Fruit fly (Drosophila melanogaster) whole organism, embryonic: ENCODE data around the gene Alg12.

Source experiments
- B-H1 ChIP-seq: fragments of 200-800 bp; sonication (Bioruptor generic); IDR thresholded peaks from 3 replicates; pipeline ENCODE4 v1.3.6; 2022; ENCODE audit warnings: missing biosample characterization, missing genetic modification characterization
- C15 ChIP-seq: fragments of 200-800 bp; sonication (Bioruptor generic); IDR thresholded peaks from 3 replicates; pipeline ENCODE4 v1.3.6; 2022; ENCODE audit warnings: missing biosample characterization, missing genetic modification characterization
- CG13296 ChIP-seq: fragments of 200-800 bp; sonication (Bioruptor generic); optimal IDR thresholded peaks from 3 replicates; lab custom pipeline; 2018; ENCODE audit warnings: missing biosample characterization, mild to moderate bottlenecking, missing genetic modification characterization
- CG13894 ChIP-seq: fragments of 200-800 bp; sonication (Bioruptor generic); optimal IDR thresholded peaks from 3 replicates; lab custom pipeline; 2018; ENCODE audit warnings: missing biosample characterization, mild to moderate bottlenecking, missing genetic modification characterization, moderate library complexity
- CG1529 ChIP-seq: fragments of 200-800 bp; sonication (Bioruptor generic); optimal IDR thresholded peaks from 3 replicates; lab custom pipeline; 2018; ENCODE audit warnings: missing biosample characterization, missing genetic modification characterization
- CG15601 ChIP-seq: fragments of 200-800 bp; sonication (Bioruptor generic); optimal IDR thresholded peaks from 3 replicates; lab custom pipeline; 2019; ENCODE audit warnings: missing biosample characterization, mild to moderate bottlenecking, missing genetic modification characterization, moderate library complexity
- CG15696 ChIP-seq: fragments of 200-800 bp; sonication (Bioruptor generic); optimal IDR thresholded peaks from 2 replicates; lab custom pipeline; 2019; ENCODE audit warnings: missing biosample characterization, mild to moderate bottlenecking, missing genetic modification characterization, moderate library complexity
- CG17385 ChIP-seq: fragments of 200-800 bp; sonication (Bioruptor generic); optimal IDR thresholded peaks from 3 replicates; lab custom pipeline; 2018; ENCODE audit warnings: missing biosample characterization, mild to moderate bottlenecking, missing genetic modification characterization
- CG30403 ChIP-seq: fragments of 200-800 bp; sonication (Bioruptor generic); optimal IDR thresholded peaks from 3 replicates; lab custom pipeline; 2016; ENCODE audit warnings: missing biosample characterization, missing genetic modification characterization
- CG31388 ChIP-seq: fragments of 200-800 bp; sonication (Bioruptor generic); optimal IDR thresholded peaks from 2 replicates; lab custom pipeline; 2016; ENCODE audit warnings: missing biosample characterization, missing genetic modification characterization
- CG32772 ChIP-seq: fragments of 200-800 bp; sonication (Bioruptor generic); IDR thresholded peaks from 2 replicates; pipeline ENCODE4 v1.3.6; 2022; ENCODE audit warnings: missing biosample characterization, missing genetic modification characterization
- CG4328 ChIP-seq: fragments of 200-800 bp; sonication (Bioruptor generic); optimal IDR thresholded peaks from 3 replicates; lab custom pipeline; 2017; ENCODE audit warnings: missing biosample characterization, missing genetic modification reagents, missing genetic modification characterization
- CG4730 ChIP-seq: fragments of 200-800 bp; sonication (Bioruptor generic); IDR thresholded peaks from 2 replicates; pipeline ENCODE4 v1.3.6; 2022; ENCODE audit warnings: missing biosample characterization, missing genetic modification characterization
- CG6254 ChIP-seq: fragments of 200-800 bp; sonication (Bioruptor generic); optimal IDR thresholded peaks from 3 replicates; lab custom pipeline; 2017; ENCODE audit warnings: mild to moderate bottlenecking, missing biosample characterization, missing genetic modification reagents, missing genetic modification characterization
- CG6765 ChIP-seq: fragments of 200-800 bp; sonication (Bioruptor generic); optimal IDR thresholded peaks from 3 replicates; lab custom pipeline; 2017; ENCODE audit warnings: missing biosample characterization, mild to moderate bottlenecking, missing genetic modification characterization
- CG7745 ChIP-seq: fragments of 200-800 bp; sonication (Bioruptor generic); optimal IDR thresholded peaks from 2 replicates; lab custom pipeline; 2018; ENCODE audit warnings: missing biosample characterization, mild to moderate bottlenecking, missing genetic modification characterization, moderate library complexity
- CG8089 ChIP-seq: fragments of 200-800 bp; sonication (Bioruptor generic); optimal IDR thresholded peaks from 3 replicates; lab custom pipeline; 2016; ENCODE audit warnings: missing biosample characterization, missing genetic modification characterization
- CG9727 ChIP-seq: fragments of 200-800 bp; sonication (Bioruptor generic); optimal IDR thresholded peaks from 3 replicates; lab custom pipeline; 2017; ENCODE audit warnings: missing biosample characterization, mild to moderate bottlenecking, missing genetic modification characterization
- Dek ChIP-seq: fragments of 200-800 bp; sonication (Bioruptor generic); optimal IDR thresholded peaks from 3 replicates; lab custom pipeline; 2019; ENCODE audit warnings: missing biosample characterization, mild to moderate bottlenecking, missing genetic modification characterization, moderate library complexity
- Dp ChIP-seq: fragments of 200-800 bp; sonication (Bioruptor generic); optimal IDR thresholded peaks from 2 replicates; lab custom pipeline; 2018; ENCODE audit warnings: missing biosample characterization, mild to moderate bottlenecking, missing genetic modification characterization, moderate library complexity
- Drgx ChIP-seq: fragments of 200-800 bp; sonication (Bioruptor generic); IDR thresholded peaks from 2 replicates; pipeline ENCODE4 v1.3.6; 2022; ENCODE audit warnings: missing biosample characterization, missing genetic modification characterization
- Elba2 ChIP-seq: fragments of 200-800 bp; sonication (Bioruptor generic); optimal IDR thresholded peaks from 3 replicates; lab custom pipeline; 2016; ENCODE audit warnings: missing biosample characterization, missing genetic modification characterization
- HLH3B ChIP-seq: fragments of 200-800 bp; sonication (Bioruptor generic); IDR thresholded peaks from 2 replicates; pipeline ENCODE4 v1.3.6; 2022; ENCODE audit warnings: missing biosample characterization, missing genetic modification characterization
- HLHmδ ChIP-seq: fragments of 200-800 bp; sonication (Bioruptor generic); optimal IDR thresholded peaks from 2 replicates; lab custom pipeline; 2018; ENCODE audit warnings: missing biosample characterization, mild to moderate bottlenecking, missing genetic modification characterization, moderate library complexity
- Mrtf ChIP-seq: fragments of 200-800 bp; sonication (Bioruptor generic); IDR thresholded peaks from 3 replicates; pipeline ENCODE4 v1.3.6; 2022; ENCODE audit warnings: missing biosample characterization, missing genetic modification characterization
- Ptx1 ChIP-seq: fragments of 200-800 bp; sonication (Bioruptor generic); IDR thresholded peaks from 2 replicates; pipeline ENCODE4 v1.3.6; 2022; ENCODE audit warnings: missing biosample characterization, missing genetic modification characterization
- Rfx ChIP-seq: fragments of 200-800 bp; sonication (Bioruptor generic); IDR thresholded peaks from 2 replicates; pipeline ENCODE4 v1.3.6; 2022; ENCODE audit warnings: missing biosample characterization, missing genetic modification characterization
- Sry-β ChIP-seq: fragments of 200-800 bp; sonication (Bioruptor generic); optimal IDR thresholded peaks from 2 replicates; lab custom pipeline; 2018; ENCODE audit warnings: missing biosample characterization, mild to moderate bottlenecking, missing genetic modification characterization, moderate library complexity
- YL-1 ChIP-seq: fragments of 200-800 bp; sonication (Bioruptor generic); optimal IDR thresholded peaks from 3 replicates; lab custom pipeline; 2017; ENCODE audit warnings: missing biosample characterization, mild to moderate bottlenecking, missing genetic modification characterization
- abd-A ChIP-seq: fragments of 200-800 bp; sonication (Bioruptor generic); optimal IDR thresholded peaks from 3 replicates; lab custom pipeline; 2019; ENCODE audit warnings: missing biosample characterization, mild to moderate bottlenecking, missing genetic modification characterization, moderate library complexity
- bigmax ChIP-seq: fragments of 200-800 bp; sonication (Bioruptor generic); optimal IDR thresholded peaks from 2 replicates; lab custom pipeline; 2018; ENCODE audit warnings: missing biosample characterization, mild to moderate bottlenecking, missing genetic modification characterization
- bsh ChIP-seq, 2 experiments: fragments of 200-800 bp; sonication (Bioruptor generic); optimal IDR thresholded peaks; 2 replicates each; lab custom pipeline; 2017 to 2018; ENCODE audit warnings: mild to moderate bottlenecking in 2 of 2, missing biosample characterization in 2 of 2, missing genetic modification characterization in 2 of 2, moderate library complexity in 1 of 2
- btn ChIP-seq: fragments of 200-800 bp; sonication (Bioruptor generic); optimal IDR thresholded peaks from 2 replicates; lab custom pipeline; 2016; ENCODE audit warnings: missing biosample characterization, missing genetic modification characterization
- esg ChIP-seq: fragments of 200-800 bp; sonication (Bioruptor generic); conservative IDR thresholded peaks from 2 replicates; pipeline ENCODE4 v1.3.6; 2022; ENCODE audit warnings: missing biosample characterization, missing genetic modification characterization
- eve ChIP-seq, 2 experiments: fragments of >200 bp; optimal IDR thresholded peaks; 2 replicates each; lab custom pipeline; 2017; ENCODE audit warnings: missing biosample characterization in 2 of 2, missing genetic modification characterization in 2 of 2
- gsb ChIP-seq: fragments of 200-800 bp; sonication (Bioruptor generic); IDR thresholded peaks from 2 replicates; pipeline ENCODE4 v1.3.6; 2022; ENCODE audit warnings: missing biosample characterization, missing genetic modification characterization
- ind ChIP-seq: fragments of 200-800 bp; sonication (Bioruptor generic); optimal IDR thresholded peaks from 3 replicates; lab custom pipeline; 2016; ENCODE audit warnings: missing biosample characterization, missing genetic modification characterization
- jigr1 ChIP-seq: fragments of 200-800 bp; sonication (Bioruptor generic); IDR thresholded peaks from 3 replicates; pipeline ENCODE4 v1.3.6; 2022; ENCODE audit warnings: missing biosample characterization, missing genetic modification characterization
- knrl ChIP-seq: fragments of 200-800 bp; sonication (Bioruptor generic); IDR thresholded peaks from 3 replicates; pipeline ENCODE4 v1.3.6; 2022; ENCODE audit warnings: missing biosample characterization, missing genetic modification characterization; ENCODE audit not compliant: partially characterized antibody
- lbe ChIP-seq: fragments of 200-800 bp; sonication (Bioruptor generic); optimal IDR thresholded peaks from 2 replicates; lab custom pipeline; 2016; ENCODE audit warnings: missing biosample characterization, mild to moderate bottlenecking, missing genetic modification characterization
- lilli ChIP-seq: fragments of 200-800 bp; sonication (Bioruptor generic); optimal IDR thresholded peaks from 3 replicates; lab custom pipeline; 2016; ENCODE audit warnings: missing biosample characterization, missing genetic modification characterization
- odd ChIP-seq: fragments of 200-800 bp; sonication (Bioruptor generic); optimal IDR thresholded peaks from 2 replicates; lab custom pipeline; 2017; ENCODE audit warnings: missing biosample characterization, mild to moderate bottlenecking, missing genetic modification characterization
- pb ChIP-seq: fragments of 200-800 bp; sonication (Bioruptor generic); optimal IDR thresholded peaks from 3 replicates; lab custom pipeline; 2016; ENCODE audit warnings: missing biosample characterization, missing genetic modification characterization
- pho ChIP-seq: fragments of 200-800 bp; sonication (Bioruptor generic); optimal IDR thresholded peaks from 2 replicates; lab custom pipeline; 2016; ENCODE audit warnings: missing biosample characterization, missing genetic modification characterization
- rib ChIP-seq: fragments of 200-800 bp; sonication (Bioruptor generic); IDR thresholded peaks from 2 replicates; pipeline ENCODE4 v1.3.6; 2022; ENCODE audit warnings: missing biosample characterization, missing genetic modification characterization
- sens-2 ChIP-seq: fragments of 200-800 bp; sonication (Bioruptor generic); IDR thresholded peaks from 2 replicates; pipeline ENCODE4 v1.3.6; 2022; ENCODE audit warnings: missing biosample characterization, missing genetic modification characterization
- sim ChIP-seq: fragments of 200-800 bp; sonication (Bioruptor generic); IDR thresholded peaks from 2 replicates; pipeline ENCODE4 v1.3.6; 2022; ENCODE audit warnings: missing biosample characterization, missing genetic modification characterization
- sisA ChIP-seq: fragments of 200-800 bp; sonication (Bioruptor generic); IDR thresholded peaks from 2 replicates; pipeline ENCODE4 v1.3.6; 2022; ENCODE audit warnings: missing biosample characterization, missing genetic modification characterization
- ssp ChIP-seq: fragments of 200-800 bp; sonication (Bioruptor generic); IDR thresholded peaks from 2 replicates; pipeline ENCODE4 v1.3.6; 2022; ENCODE audit warnings: missing biosample characterization, missing genetic modification characterization
- tna ChIP-seq: fragments of 200-800 bp; sonication (Bioruptor generic); IDR thresholded peaks from 2 replicates; pipeline ENCODE4 v1.3.6; 2022; ENCODE audit warnings: missing biosample characterization, missing genetic modification characterization; ENCODE audit not compliant: partially characterized antibody
- twi ChIP-seq: fragments of 200-800 bp; optimal IDR thresholded peaks from 2 replicates; lab custom pipeline; 2019; ENCODE audit warnings: missing biosample characterization, mild to moderate bottlenecking, missing genetic modification characterization, moderate library complexity
- usp ChIP-seq: fragments of >200 bp; optimal IDR thresholded peaks from 2 replicates; lab custom pipeline; 2017; ENCODE audit warnings: missing biosample characterization, missing genetic modification characterization
- yki ChIP-seq: fragments of >200 bp; optimal IDR thresholded peaks from 3 replicates; lab custom pipeline; 2018

Gene Alg12

dm6 chr3R:9793018-9793417 is 36.7 kb downstream of the Alg12 start, which contains the start of gene CG8516 (continued):
- no peak for TF ChIP-seq sisA (GFP tag; lab: Robert Waterston, UW)
- no peak for TF ChIP-seq Ptx1 (GFP tag; lab: Robert Waterston, UW)
- TF ChIP-seq sens-2 = no peak
- no peak for TF ChIP-seq C15
- TF ChIP-seq pb = no peak
- no peak for TF ChIP-seq CG4730 (GFP tag; lab: Robert Waterston, UW)
- 0 out of 2 replicates have a peak, but pooled peaks have one; percentile 11 for TF ChIP-seq Drgx
- TF ChIP-seq Dp (GFP tag; lab: Kevin White, UChicago) = peak; percentile 49
- no peak for TF ChIP-seq tna (GFP tag; lab: Robert Waterston, UW)
- no peak for TF ChIP-seq eve (GFP tag; optimal IDR thresholded peaks at IDR 0.05; lab: Kevin White, UChicago)
- TF ChIP-seq CG32772 = 0 out of 2 replicates have a peak, but pooled peaks have one; percentile 24
- no peak for TF ChIP-seq CG6765 (GFP tag; lab: Kevin White, UChicago)
- TF ChIP-seq twi (tag; lab: Kevin White, UChicago) = no peak
- TF ChIP-seq Sry-β = peak; percentile 80
- no peak for TF ChIP-seq rib (GFP tag; lab: Robert Waterston, UW)
- no peak for TF ChIP-seq bsh (GFP tag; optimal IDR thresholded peaks at IDR 0.05; lab: Kevin White, UChicago)
- TF ChIP-seq Dek (tag; lab: Kevin White, UChicago) = peak; percentile 30
- TF ChIP-seq CG4328 (GFP tag; lab: Kevin White, UChicago) = no peak
- TF ChIP-seq YL-1 = peak; percentile 77
- no peak for TF ChIP-seq knrl
- TF ChIP-seq btn = no peak
- no peak for TF ChIP-seq usp (GFP tag; lab: Kevin White, UChicago)
- TF ChIP-seq gsb = no peak
- TF ChIP-seq Rfx (GFP tag; lab: Robert Waterston, UW) = peak; percentile 33; the same call in 1 of the 2 replicates
- TF ChIP-seq Elba2 (GFP tag; lab: Kevin White, UChicago) = no peak
- TF ChIP-seq bigmax = peak; percentile 38
- TF ChIP-seq B-H1 (GFP tag; lab: Robert Waterston, UW) = no peak
- TF ChIP-seq pho = no peak
- TF ChIP-seq CG30403 (GFP tag; lab: Kevin White, UChicago) = peak; percentile 13
- TF ChIP-seq jigr1 = no peak
- TF ChIP-seq lilli (GFP tag; lab: Kevin White, UChicago) = peak; percentile 19
- no peak for TF ChIP-seq CG15696 (tag; lab: Kevin White, UChicago)
- TF ChIP-seq CG9727 = no peak
- no peak for TF ChIP-seq abd-A (tag; lab: Kevin White, UChicago)
- no peak for TF ChIP-seq CG31388 (GFP tag; lab: Kevin White, UChicago)
- no peak for TF ChIP-seq CG13296 (GFP tag; lab: Kevin White, UChicago)
- TF ChIP-seq CG8089 (GFP tag; lab: Kevin White, UChicago) = no peak
- TF ChIP-seq lbe (GFP tag; lab: Kevin White, UChicago) = no peak
- no peak for TF ChIP-seq Mrtf (GFP tag; lab: Robert Waterston, UW)
- TF ChIP-seq yki (lab: Kevin White, UChicago) = no peak
- no peak for TF ChIP-seq ind (GFP tag; lab: Kevin White, UChicago)
- TF ChIP-seq HLH3B (GFP tag; lab: Robert Waterston, UW) = no peak
- no peak for TF ChIP-seq CG15601 (tag; lab: Kevin White, UChicago)
- no peak for TF ChIP-seq CG13894
- no peak for TF ChIP-seq CG17385
- TF ChIP-seq CG7745 (tag; lab: Kevin White, UChicago) = no peak
- no peak for TF ChIP-seq HLHmδ (GFP tag; lab: Kevin White, UChicago)
- no peak for TF ChIP-seq odd (GFP tag; lab: Kevin White, UChicago)
- TF ChIP-seq CG1529 = no peak
- no peak for TF ChIP-seq sim (GFP tag; lab: Robert Waterston, UW)
- no peak for TF ChIP-seq ssp (GFP tag; lab: Robert Waterston, UW)
- TF ChIP-seq esg = no peak
- TF ChIP-seq CG6254 (GFP tag; lab: Kevin White, UChicago) = no peak
